Worm (Caenorhabditis elegans): Measurements from ENCODE around the gene lbp-7.

ce11 chrV:13891489-13891888 is 12.1 kb downstream of the lbp-7 start:
- TF ChIP-seq ceh-36 (tag; optimal IDR thresholded peaks at IDR 0.05) = no peak
- no peak for TF ChIP-seq ama-1 (optimal IDR thresholded peaks at IDR 0.05)
- no peak for TF ChIP-seq hmg-4 (GFP tag; optimal IDR thresholded peaks at IDR 0.05)
- no peak for TF ChIP-seq B0310.2 (tag; optimal IDR thresholded peaks at IDR 0.05)
- no peak for TF ChIP-seq tra-4 (tag; optimal IDR thresholded peaks at IDR 0.05)

Measured in whole organism, early embryonic.